Fruit fly (Drosophila melanogaster) whole organism, embryonic: ENCODE measurements around the gene RPA1.

Experiments
- Atf3 ChIP-seq: fragments of 200-800 bp; sonication (Bioruptor generic); optimal IDR thresholded peaks from 3 replicates; lab custom pipeline; 2016; ENCODE audit warnings: missing biosample characterization, missing genetic modification characterization
- BEAF-32 ChIP-seq: fragments of 200-800 bp; sonication (Bioruptor generic); optimal IDR thresholded peaks from 3 replicates; lab custom pipeline; 2017; ENCODE audit warnings: missing biosample characterization, missing genetic modification characterization, mild to moderate bottlenecking, moderate library complexity, missing genetic modification reagents
- CG10267 ChIP-seq: fragments of 200-800 bp; sonication (Bioruptor generic); optimal IDR thresholded peaks from 2 replicates; lab custom pipeline; 2018; ENCODE audit warnings: missing biosample characterization, mild to moderate bottlenecking, missing genetic modification characterization, moderate library complexity
- CG12391 ChIP-seq: fragments of 200-800 bp; sonication (Bioruptor generic); optimal IDR thresholded peaks from 3 replicates; lab custom pipeline; 2018; ENCODE audit warnings: missing biosample characterization, mild to moderate bottlenecking, missing genetic modification characterization, moderate library complexity
- CG13894 ChIP-seq: fragments of 200-800 bp; sonication (Bioruptor generic); optimal IDR thresholded peaks from 3 replicates; lab custom pipeline; 2018; ENCODE audit warnings: missing biosample characterization, mild to moderate bottlenecking, missing genetic modification characterization, moderate library complexity
- CG14014 ChIP-seq: fragments of 200-800 bp; sonication (Bioruptor generic); IDR thresholded peaks from 2 replicates; pipeline ENCODE4 v1.3.6; 2022; ENCODE audit warnings: missing biosample characterization, missing genetic modification characterization
- CG1529 ChIP-seq: fragments of 200-800 bp; sonication (Bioruptor generic); optimal IDR thresholded peaks from 3 replicates; lab custom pipeline; 2018; ENCODE audit warnings: missing biosample characterization, missing genetic modification characterization
- CG16813 ChIP-seq: fragments of 200-800 bp; sonication (Bioruptor generic); IDR thresholded peaks from 3 replicates; pipeline ENCODE4 v1.3.6; 2022; ENCODE audit warnings: missing biosample characterization, missing genetic modification characterization; ENCODE audit not compliant: partially characterized antibody
- CG17912 ChIP-seq: fragments of 200-800 bp; sonication (Bioruptor generic); optimal IDR thresholded peaks from 2 replicates; lab custom pipeline; 2018; ENCODE audit warnings: missing biosample characterization, mild to moderate bottlenecking, missing genetic modification characterization
- CG18011 ChIP-seq: fragments of 200-800 bp; sonication (Bioruptor generic); optimal IDR thresholded peaks from 2 replicates; lab custom pipeline; 2017; ENCODE audit warnings: missing biosample characterization, missing genetic modification characterization, mild to moderate bottlenecking, moderate library complexity, missing genotype
- CG1832 ChIP-seq: fragments of 200-800 bp; sonication (Bioruptor generic); optimal IDR thresholded peaks from 2 replicates; lab custom pipeline; 2017; ENCODE audit warnings: missing biosample characterization, mild to moderate bottlenecking, missing genetic modification characterization, inconsistent platforms
- CG2889 ChIP-seq: fragments of 200-800 bp; sonication (Bioruptor generic); IDR thresholded peaks from 3 replicates; pipeline ENCODE4 v1.3.6; 2022; ENCODE audit warnings: missing biosample characterization, missing genetic modification characterization
- CG33213 ChIP-seq: fragments of 200-800 bp; sonication (Bioruptor generic); optimal IDR thresholded peaks from 3 replicates; lab custom pipeline; 2016; ENCODE audit warnings: missing biosample characterization, missing genetic modification characterization
- CG34422 ChIP-seq: fragments of 200-800 bp; sonication (Bioruptor generic); IDR thresholded peaks from 3 replicates; pipeline ENCODE4 v1.3.6; 2022; ENCODE audit warnings: missing biosample characterization, missing genetic modification characterization
- CG3726 ChIP-seq: fragments of 200-800 bp; sonication (Bioruptor generic); IDR thresholded peaks from 3 replicates; pipeline ENCODE4, ENCODE4 v1.3.6; 2022; ENCODE audit warnings: missing biosample characterization, missing genetic modification characterization
- CG4404 ChIP-seq: fragments of 200-800 bp; sonication (Bioruptor generic); IDR thresholded peaks from 2 replicates; pipeline ENCODE4 v1.3.6; 2022; ENCODE audit warnings: missing biosample characterization, missing genetic modification characterization
- CG6689 ChIP-seq: fragments of 200-800 bp; sonication (Bioruptor generic); IDR thresholded peaks from 2 replicates; pipeline ENCODE4 v1.3.6; 2022; ENCODE audit warnings: missing biosample characterization, missing genetic modification characterization
- CG7745 ChIP-seq: fragments of 200-800 bp; sonication (Bioruptor generic); optimal IDR thresholded peaks from 2 replicates; lab custom pipeline; 2018; ENCODE audit warnings: missing biosample characterization, mild to moderate bottlenecking, missing genetic modification characterization, moderate library complexity
- CG8290 ChIP-seq, 3 experiments: fragments of 200-800 bp; sonication (Bioruptor generic); optimal IDR thresholded peaks; 2 replicates each; lab custom pipeline; 2016 to 2019; ENCODE audit warnings: missing biosample characterization in 3 of 3, missing genetic modification characterization in 3 of 3, mild to moderate bottlenecking in 2 of 3, moderate library complexity in 1 of 3
- CG9609 ChIP-seq: fragments of 200-800 bp; sonication (Bioruptor generic); optimal IDR thresholded peaks from 3 replicates; lab custom pipeline; 2016; ENCODE audit warnings: missing biosample characterization, missing genetic modification characterization
- CG9817 ChIP-seq: fragments of 200-800 bp; sonication (Bioruptor generic); optimal IDR thresholded peaks from 2 replicates; lab custom pipeline; 2018; ENCODE audit warnings: missing biosample characterization, mild to moderate bottlenecking, missing genetic modification characterization, moderate library complexity
- CG9876 ChIP-seq: fragments of 200-800 bp; sonication (Bioruptor generic); optimal IDR thresholded peaks from 2 replicates; lab custom pipeline; 2016; ENCODE audit warnings: missing biosample characterization, missing genetic modification characterization
- Dek ChIP-seq: fragments of 200-800 bp; sonication (Bioruptor generic); optimal IDR thresholded peaks from 3 replicates; lab custom pipeline; 2019; ENCODE audit warnings: missing biosample characterization, mild to moderate bottlenecking, missing genetic modification characterization, moderate library complexity
- Doc2 ChIP-seq: fragments of 200-800 bp; sonication (Bioruptor generic); IDR thresholded peaks from 2 replicates; pipeline ENCODE4 v1.3.6; 2022; ENCODE audit warnings: missing biosample characterization, missing genetic modification characterization
- Lpt ChIP-seq: fragments of >200 bp; optimal IDR thresholded peaks from 2 replicates; lab custom pipeline; 2018; ENCODE audit warnings: missing biosample characterization, missing genetic modification characterization
- MESR4 ChIP-seq: fragments of 200-800 bp; sonication (Bioruptor generic); optimal IDR thresholded peaks from 2 replicates; lab custom pipeline; 2018; ENCODE audit warnings: missing biosample characterization, mild to moderate bottlenecking, missing genetic modification characterization, moderate library complexity
- Med ChIP-seq: fragments of 200-800 bp; sonication (Bioruptor generic); peaks from one replicate; lab custom pipeline; 2016; ENCODE audit warnings: missing biosample characterization, missing genetic modification characterization, mild to moderate bottlenecking, inconsistent platforms, moderate library complexity
- NC2β ChIP-seq: fragments of 200-800 bp; sonication (Bioruptor generic); optimal IDR thresholded peaks from 2 replicates; lab custom pipeline; 2016; ENCODE audit warnings: missing biosample characterization, missing genetic modification characterization
- Nf-YB ChIP-seq: fragments of 200-800 bp; sonication (Bioruptor generic); optimal IDR thresholded peaks from 3 replicates; lab custom pipeline; 2019; ENCODE audit warnings: missing biosample characterization, mild to moderate bottlenecking, missing genetic modification characterization, moderate library complexity
- Ptx1 ChIP-seq: fragments of 200-800 bp; sonication (Bioruptor generic); IDR thresholded peaks from 2 replicates; pipeline ENCODE4 v1.3.6; 2022; ENCODE audit warnings: missing biosample characterization, missing genetic modification characterization
- Six4 ChIP-seq: fragments of 200-800 bp; sonication (Bioruptor generic); optimal IDR thresholded peaks from 2 replicates; lab custom pipeline; 2016; ENCODE audit warnings: missing biosample characterization, missing genetic modification characterization
- Sry-β ChIP-seq: fragments of 200-800 bp; sonication (Bioruptor generic); optimal IDR thresholded peaks from 2 replicates; lab custom pipeline; 2018; ENCODE audit warnings: missing biosample characterization, mild to moderate bottlenecking, missing genetic modification characterization, moderate library complexity
- Trl ChIP-seq, 3 experiments: fragments of >200 bp in 2 of 3; fragments of 200-800 bp in 1 of 3; sonication (Bioruptor generic) in 1 of 3; optimal IDR thresholded peaks; 2 replicates in 1 of 3; 3 replicates in 2 of 3; lab custom pipeline; 2016 to 2017; ENCODE audit warnings: missing biosample characterization in 1 of 3, missing genetic modification characterization in 1 of 3
- ap ChIP-seq: fragments of 200-800 bp; sonication (Bioruptor generic); IDR thresholded peaks from 2 replicates; pipeline ENCODE4 v1.3.6; 2022; ENCODE audit warnings: missing biosample characterization, missing genetic modification characterization
- bbx ChIP-seq: fragments of 200-800 bp; sonication (Bioruptor generic); IDR thresholded peaks from 2 replicates; pipeline ENCODE4 v1.3.6; 2022; ENCODE audit warnings: missing biosample characterization, missing genetic modification characterization; ENCODE audit not compliant: partially characterized antibody
- btn ChIP-seq: fragments of 200-800 bp; sonication (Bioruptor generic); optimal IDR thresholded peaks from 2 replicates; lab custom pipeline; 2016; ENCODE audit warnings: missing biosample characterization, missing genetic modification characterization
- cg ChIP-seq: fragments of 200-800 bp; sonication (Bioruptor generic); optimal IDR thresholded peaks from 3 replicates; lab custom pipeline; 2019; ENCODE audit warnings: missing biosample characterization, mild to moderate bottlenecking, missing genetic modification characterization, moderate library complexity
- croc ChIP-seq: fragments of 200-800 bp; sonication (Bioruptor generic); conservative IDR thresholded peaks from 3 replicates; pipeline ENCODE4 v1.3.6; 2022; ENCODE audit warnings: missing biosample characterization, missing genetic modification characterization
- crp ChIP-seq, 2 experiments: fragments of 200-800 bp; sonication (Bioruptor generic); optimal IDR thresholded peaks; 2 replicates in 1 of 2; 3 replicates in 1 of 2; lab custom pipeline; 2017; ENCODE audit warnings: missing biosample characterization in 2 of 2, missing genetic modification characterization in 2 of 2, mild to moderate bottlenecking in 1 of 2, moderate library complexity in 1 of 2
- da ChIP-seq: fragments of 200-800 bp; sonication (Bioruptor generic); optimal IDR thresholded peaks from 2 replicates; lab custom pipeline; 2016; ENCODE audit warnings: missing biosample characterization, missing genetic modification characterization
- gcm ChIP-seq: fragments of 200-800 bp; sonication (Bioruptor generic); optimal IDR thresholded peaks from 2 replicates; lab custom pipeline; 2019; ENCODE audit warnings: missing biosample characterization, mild to moderate bottlenecking, missing genetic modification characterization, moderate library complexity
- jumu ChIP-seq: fragments of 200-800 bp; sonication (Bioruptor generic); optimal IDR thresholded peaks from 3 replicates; lab custom pipeline; 2016; ENCODE audit warnings: missing biosample characterization, missing genetic modification characterization
- kay ChIP-seq: fragments of 200-800 bp; sonication (Bioruptor generic); optimal IDR thresholded peaks from 2 replicates; lab custom pipeline; 2016; ENCODE audit warnings: missing biosample characterization, missing genetic modification characterization
- knrl ChIP-seq: fragments of 200-800 bp; sonication (Bioruptor generic); IDR thresholded peaks from 3 replicates; pipeline ENCODE4 v1.3.6; 2022; ENCODE audit warnings: missing biosample characterization, missing genetic modification characterization; ENCODE audit not compliant: partially characterized antibody
- lab ChIP-seq: fragments of 200-800 bp; sonication (Bioruptor generic); optimal IDR thresholded peaks from 3 replicates; lab custom pipeline; 2017; ENCODE audit warnings: missing biosample characterization, missing genetic modification characterization, mild to moderate bottlenecking, moderate library complexity, missing genetic modification reagents
- oc ChIP-seq: fragments of 200-800 bp; sonication (Bioruptor generic); optimal IDR thresholded peaks from 2 replicates; lab custom pipeline; 2018; ENCODE audit warnings: missing biosample characterization, mild to moderate bottlenecking, missing genetic modification characterization, moderate library complexity
- phol ChIP-seq: fragments of 200-800 bp; sonication (Bioruptor generic); optimal IDR thresholded peaks from 3 replicates; lab custom pipeline; 2018; ENCODE audit warnings: missing biosample characterization, mild to moderate bottlenecking, missing genetic modification characterization, moderate library complexity
- rib ChIP-seq: fragments of 200-800 bp; sonication (Bioruptor generic); IDR thresholded peaks from 2 replicates; pipeline ENCODE4 v1.3.6; 2022; ENCODE audit warnings: missing biosample characterization, missing genetic modification characterization
- sna ChIP-seq: fragments of 200-800 bp; sonication (Bioruptor generic); IDR thresholded peaks from 2 replicates; pipeline ENCODE4 v1.3.6; 2022; ENCODE audit warnings: missing biosample characterization, missing genetic modification characterization; ENCODE audit not compliant: partially characterized antibody
- twi ChIP-seq: fragments of 200-800 bp; optimal IDR thresholded peaks from 2 replicates; lab custom pipeline; 2019; ENCODE audit warnings: missing biosample characterization, mild to moderate bottlenecking, missing genetic modification characterization, moderate library complexity

RPA1 gene

DNA sequence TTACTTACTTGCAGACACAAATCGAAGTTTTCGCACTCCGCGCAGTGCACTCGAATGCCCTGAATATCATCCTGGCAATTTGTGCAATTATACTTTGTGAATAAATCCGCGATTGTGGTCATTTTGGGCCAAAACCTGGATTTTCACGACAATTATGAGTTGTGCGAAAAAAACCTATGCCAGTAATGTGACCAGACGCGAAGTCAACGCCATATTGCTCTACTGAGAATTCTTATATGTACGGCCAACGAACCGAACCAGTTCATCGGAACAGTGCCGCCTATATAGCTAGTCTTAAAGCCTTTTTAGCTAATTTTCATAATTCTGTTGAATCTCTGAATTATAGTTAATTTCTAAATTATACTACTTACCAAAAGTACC lies 24.0 kb downstream of the RPA1 start, which contains the start of gene Ada2b (continued):
- no peak for TF ChIP-seq CG9876 (GFP tag; lab: Kevin White, UChicago)
- no peak for TF ChIP-seq Lpt
- no peak for TF ChIP-seq CG6689 (GFP tag; lab: Robert Waterston, UW)
- TF ChIP-seq CG33213 (GFP tag; lab: Kevin White, UChicago): no peak
- TF ChIP-seq CG9609: no peak
- no peak for TF ChIP-seq knrl (GFP tag; lab: Robert Waterston, UW)
- no peak for TF ChIP-seq oc
- no peak for TF ChIP-seq Six4 (GFP tag; lab: Kevin White, UChicago)
- TF ChIP-seq CG1529 (GFP tag; lab: Kevin White, UChicago): no peak
- no peak for TF ChIP-seq CG7745 (tag; lab: Kevin White, UChicago)
- no peak for TF ChIP-seq CG10267 (tag; lab: Kevin White, UChicago)
- peak; percentile 21; the same call in 1 of the 2 replicates for TF ChIP-seq sna (GFP tag; lab: Robert Waterston, UW)
- peak; percentile 49; the same call in 2 of the 3 replicates for TF ChIP-seq CG34422 (GFP tag; lab: Robert Waterston, UW)
- TF ChIP-seq Med (GFP tag; lab: Kevin White, UChicago): peak; percentile 66
- TF ChIP-seq CG14014 (GFP tag; lab: Robert Waterston, UW): no peak
- TF ChIP-seq CG4404 (GFP tag; lab: Robert Waterston, UW): no peak
- TF ChIP-seq CG16813 (GFP tag; lab: Robert Waterston, UW): peak; percentile 41; the same call in 1 of the 3 replicates
- peak; percentile 97 for TF ChIP-seq MESR4 (GFP tag; lab: Kevin White, UChicago)
- no peak for TF ChIP-seq croc (GFP tag; lab: Robert Waterston, UW)
- no peak for TF ChIP-seq gcm (GFP tag; lab: Kevin White, UChicago)
- no peak for TF ChIP-seq NC2β (GFP tag; lab: Kevin White, UChicago)
- no peak for TF ChIP-seq CG3726 (GFP tag; lab: Robert Waterston, UW)
- no peak for TF ChIP-seq jumu (GFP tag; lab: Kevin White, UChicago)
- TF ChIP-seq CG13894: no peak
- TF ChIP-seq Ptx1 (GFP tag; lab: Robert Waterston, UW): no peak
- no peak for TF ChIP-seq Doc2 (GFP tag; lab: Robert Waterston, UW)
- peak; percentile 99 for TF ChIP-seq phol (tag; lab: Kevin White, UChicago)
- no peak for TF ChIP-seq CG17912
- peak; percentile 58 for TF ChIP-seq BEAF-32
- no peak for TF ChIP-seq CG9817
- TF ChIP-seq cg (GFP tag; lab: Kevin White, UChicago): peak; percentile 86
- no peak for TF ChIP-seq ap (GFP tag; lab: Robert Waterston, UW)
- peak; percentile 32; the same call in 1 of the 2 replicates for TF ChIP-seq rib (GFP tag; lab: Robert Waterston, UW)
- peak in 1 of 2 experiments; percentile 47 for TF ChIP-seq crp (GFP tag; optimal IDR thresholded peaks at IDR 0.05; lab: Kevin White, UChicago)
- no peak for TF ChIP-seq Trl (optimal IDR thresholded peaks at IDR 0.05; lab: Kevin White, UChicago)
- TF ChIP-seq Trl (GFP tag; optimal IDR thresholded peaks at IDR 0.05; lab: Kevin White, UChicago): no peak
- TF ChIP-seq CG2889 (GFP tag; lab: Robert Waterston, UW): no peak
- TF ChIP-seq btn (GFP tag; lab: Kevin White, UChicago): no peak
- no peak for TF ChIP-seq twi
- no peak for TF ChIP-seq lab (GFP tag; lab: Kevin White, UChicago)
- no peak for TF ChIP-seq CG12391
- peak; percentile 93 for TF ChIP-seq Sry-β (GFP tag; lab: Kevin White, UChicago)
- TF ChIP-seq CG1832 (GFP tag; lab: Kevin White, UChicago): no peak
- no peak for TF ChIP-seq Atf3 (GFP tag; lab: Kevin White, UChicago)
- TF ChIP-seq kay (GFP tag; lab: Kevin White, UChicago): no peak
- no peak for TF ChIP-seq CG8290 (GFP tag; optimal IDR thresholded peaks at IDR 0.05; lab: Kevin White, UChicago)
- peak in 1 of 2 experiments; percentile 23 for TF ChIP-seq CG8290 (tag; optimal IDR thresholded peaks at IDR 0.05; lab: Kevin White, UChicago)
- TF ChIP-seq Dek (tag; lab: Kevin White, UChicago): no peak
- TF ChIP-seq bbx (GFP tag; lab: Robert Waterston, UW): no peak; the same call in 1 of the 2 replicates
- no peak for TF ChIP-seq Nf-YB
- no peak for TF ChIP-seq CG18011 (GFP tag; lab: Kevin White, UChicago)
- no peak for TF ChIP-seq da
